Worm (Caenorhabditis elegans) whole organism, late embryonic: ENCODE results near the gene F54B8.4.
"Not testable (repeated sequence)": the region's sequence is repeated elsewhere in the genome, so short reads cannot be mapped to it uniquely, and the experiment has no call there.

Experiments
- ahr-1 ChIP-seq: sonication (generic microtip); optimal IDR thresholded peaks from 2 replicates; lab custom pipeline; 2016; ENCODE audit warnings: missing genetic modification characterization, missing compliant biosample characterization
- ama-1 ChIP-seq: fragments of 150-350 bp; optimal IDR thresholded peaks from 2 replicates; lab custom pipeline; 2014
- ceh-14 ChIP-seq: sonication (generic microtip); optimal IDR thresholded peaks from 2 replicates; lab custom pipeline; 2016; ENCODE audit warnings: missing genotype, missing genetic modification characterization, missing compliant biosample characterization
- ceh-19 ChIP-seq: fragments of 200-800 bp; sonication (Bioruptor generic); optimal IDR thresholded peaks from 2 replicates; lab custom pipeline; 2018; ENCODE audit warnings: mild to moderate bottlenecking, missing genetic modification characterization, missing compliant biosample characterization
- ceh-2 ChIP-seq: sonication (generic microtip); optimal IDR thresholded peaks from 2 replicates; lab custom pipeline; 2016; ENCODE audit warnings: missing genotype, missing genetic modification characterization, missing compliant biosample characterization
- ceh-24 ChIP-seq: sonication (generic microtip); optimal IDR thresholded peaks from 2 replicates; lab custom pipeline; 2016; ENCODE audit warnings: mild to moderate bottlenecking, missing genetic modification characterization, missing compliant biosample characterization
- ceh-31 ChIP-seq: sonication (generic microtip); optimal IDR thresholded peaks from 2 replicates; lab custom pipeline; 2016; ENCODE audit warnings: missing genetic modification characterization, missing compliant biosample characterization
- ceh-34 ChIP-seq: sonication (generic microtip); optimal IDR thresholded peaks from 2 replicates; lab custom pipeline; 2016; ENCODE audit warnings: mild to moderate bottlenecking, missing genetic modification characterization, missing compliant biosample characterization
- ceh-45 ChIP-seq: fragments of 200-800 bp; sonication (Bioruptor generic); IDR thresholded peaks from 2 replicates; pipeline ENCODE4 v1.3.6; 2022; ENCODE audit warnings: missing genetic modification reagents, missing genetic modification characterization, missing compliant biosample characterization
- ceh-48 ChIP-seq: sonication (generic microtip); optimal IDR thresholded peaks from 2 replicates; lab custom pipeline; 2016; ENCODE audit warnings: missing genetic modification characterization, inconsistent platforms, missing compliant biosample characterization
- dve-1 ChIP-seq: sonication (generic microtip); optimal IDR thresholded peaks from 2 replicates; lab custom pipeline; 2017; ENCODE audit warnings: antibody characterized with exemption, mild to moderate bottlenecking, missing genetic modification characterization, missing compliant biosample characterization
- ets-4 ChIP-seq: sonication (generic microtip); optimal IDR thresholded peaks from 2 replicates; lab custom pipeline; 2016; ENCODE audit warnings: missing genetic modification characterization, missing compliant biosample characterization
- eyg-1 ChIP-seq: sonication (generic microtip); optimal IDR thresholded peaks from 2 replicates; lab custom pipeline; 2016; ENCODE audit warnings: missing genotype, missing genetic modification characterization, missing compliant biosample characterization
- hlh-30 ChIP-seq: sonication (generic microtip); optimal IDR thresholded peaks from 2 replicates; lab custom pipeline; 2017; ENCODE audit warnings: antibody characterized with exemption, missing genetic modification characterization, missing compliant biosample characterization; ENCODE audit not compliant: insufficient read depth
- hlh-6 ChIP-seq: sonication (generic microtip); optimal IDR thresholded peaks from 2 replicates; lab custom pipeline; 2016; ENCODE audit warnings: missing genotype, missing genetic modification characterization, missing compliant biosample characterization
- lim-6 ChIP-seq: sonication (generic microtip); optimal IDR thresholded peaks from 2 replicates; lab custom pipeline; 2016; ENCODE audit warnings: missing genetic modification characterization, missing compliant biosample characterization
- nfya-1 ChIP-seq: sonication (generic microtip); optimal IDR thresholded peaks from 2 replicates; lab custom pipeline; 2017; ENCODE audit warnings: missing genetic modification characterization, mild to moderate bottlenecking, missing compliant biosample characterization, antibody characterized with exemption, moderate library complexity
- nhr-11 ChIP-seq: fragments of 150-350 bp; optimal IDR thresholded peaks from 2 replicates; lab custom pipeline; 2014; ENCODE audit warnings: missing biosample characterization, missing genetic modification characterization
- npax-4 ChIP-seq: sonication (generic microtip); optimal IDR thresholded peaks from 2 replicates; lab custom pipeline; 2016; ENCODE audit warnings: missing genetic modification characterization, missing compliant biosample characterization
- odd-2 ChIP-seq: sonication (generic microtip); optimal IDR thresholded peaks from 2 replicates; lab custom pipeline; 2017; ENCODE audit warnings: antibody characterized with exemption, mild to moderate bottlenecking, missing genetic modification characterization, missing compliant biosample characterization
- pag-3 ChIP-seq: sonication (generic microtip); optimal IDR thresholded peaks from 2 replicates; lab custom pipeline; 2016; ENCODE audit warnings: missing compliant biosample characterization, missing genetic modification characterization, borderline replicate concordance
- pax-1 ChIP-seq: fragments of 150-350 bp; optimal IDR thresholded peaks from 2 replicates; lab custom pipeline; 2014; ENCODE audit warnings: missing biosample characterization, missing genetic modification characterization
- pros-1 ChIP-seq: fragments of 150-350 bp; optimal IDR thresholded peaks from 2 replicates; lab custom pipeline; 2014; ENCODE audit warnings: missing biosample characterization, missing genetic modification reagents, missing genetic modification characterization
- ref-2 ChIP-seq: sonication (generic microtip); optimal IDR thresholded peaks from 2 replicates; lab custom pipeline; 2016; ENCODE audit warnings: missing genetic modification characterization, missing compliant biosample characterization
- sox-4 ChIP-seq: sonication (generic microtip); optimal IDR thresholded peaks from 2 replicates; lab custom pipeline; 2017; ENCODE audit warnings: mild to moderate bottlenecking, missing genetic modification characterization, inconsistent platforms, missing compliant biosample characterization
- tbx-2 ChIP-seq: sonication (generic microtip); optimal IDR thresholded peaks from 2 replicates; lab custom pipeline; 2016; ENCODE audit warnings: missing genetic modification characterization, missing compliant biosample characterization
- tbx-7 ChIP-seq: sonication (generic microtip); optimal IDR thresholded peaks from 2 replicates; lab custom pipeline; 2016; ENCODE audit warnings: missing genotype, missing genetic modification characterization, missing compliant biosample characterization
- ttx-3 ChIP-seq: sonication (generic microtip); optimal IDR thresholded peaks from 2 replicates; lab custom pipeline; 2016; ENCODE audit warnings: missing genetic modification reagents, missing genetic modification characterization, missing compliant biosample characterization
- unc-55 ChIP-seq: sonication (generic microtip); optimal IDR thresholded peaks from 2 replicates; lab custom pipeline; 2017; ENCODE audit warnings: missing biosample characterization, missing genetic modification reagents, missing genetic modification characterization

Gene F54B8.4

ce11 chrV:15803079-15803478 lies 13.1 kb upstream of the F54B8.4 start, which contains the start of gene srd-27:
srd-27 (plus strand) TSS chrV:15803379.
- TF ChIP-seq ahr-1; ama-1 (lab: Kevin White, UChicago); npax-4 (tag; lab: Kevin White, UChicago): not testable (repeated sequence)

- TF ChIP-seq ceh-48, hlh-30, eyg-1 (tag; lab: Kevin White, UChicago): not testable (repeated sequence)
Measured at ce11 chrV:15803748-15804147, 12.4 kb upstream of the F54B8.4 start, which contains the start of gene T26E4.18. T26E4.18 (minus strand) TSS chrV:15803848.

- not testable (repeated sequence) for TF ChIP-seq ceh-19, pax-1, ets-4
Measured at ce11 chrV:15807420-15807819, 8.8 kb upstream of the F54B8.4 start, which contains the start of gene srsx-38. srsx-38 (minus strand) TSS chrV:15807520.

DNA sequence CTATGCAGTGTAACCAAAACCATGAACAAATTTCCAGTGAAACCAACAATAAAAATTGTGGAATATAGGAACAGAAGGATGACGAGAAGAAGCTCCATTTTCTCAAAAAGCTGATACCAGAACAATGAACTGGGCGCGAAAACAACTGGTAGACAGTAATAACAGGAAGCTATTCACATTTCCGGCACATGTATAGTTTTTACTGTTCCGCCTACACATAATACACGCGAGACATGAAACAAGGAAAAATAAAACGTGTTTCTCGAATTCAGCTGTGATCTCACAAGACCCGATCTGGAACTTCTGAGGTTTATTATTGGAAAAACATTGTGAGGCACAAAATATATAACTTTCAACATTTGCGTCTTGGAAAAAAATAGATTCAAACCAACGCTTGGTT lies 6.6 kb upstream of the F54B8.4 start, which contains the start of gene srsx-36:
TSS of gene srsx-36 (minus strand) at position 101 of the 400 bp plus-strand sequence.
- TF ChIP-seq pros-1 (no peak), ceh-2 (tag; lab: Kevin White, UChicago) (no peak), pag-3 (tag; lab: Kevin White, UChicago) (no peak)
- TF ChIP-seq, all 69 proteins: peak for 0

DNA sequence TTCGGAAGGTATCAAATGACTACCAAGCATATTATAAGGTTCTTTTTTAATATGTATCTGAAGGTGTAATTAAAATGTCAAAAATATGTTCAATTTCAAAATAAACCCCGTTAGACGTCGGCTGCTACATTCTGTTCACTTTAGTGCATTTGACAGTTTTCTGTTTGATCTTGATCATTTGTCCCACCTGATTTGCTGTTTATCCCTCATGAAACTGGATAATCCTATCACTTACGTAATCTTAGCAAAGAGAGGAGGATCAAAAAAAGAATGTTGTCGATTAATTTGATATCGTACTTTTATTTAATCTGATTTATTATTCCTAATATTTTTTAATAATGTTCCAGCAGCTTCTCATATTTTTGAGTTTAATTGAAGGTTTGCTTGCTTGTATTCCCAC lies 5.7 kb upstream of the F54B8.4 start, which contains the start of gene F54B8.1:
TSS of gene F54B8.1 (plus strand) at position 301 of the 400 bp plus-strand sequence.
- no peak for TF ChIP-seq tbx-7
- TF ChIP-seq ceh-14: no peak
- no peak for TF ChIP-seq dve-1 (tag; lab: Kevin White, UChicago)
- TF ChIP-seq ceh-2 (tag; lab: Kevin White, UChicago): no peak
- no peak for TF ChIP-seq ceh-24
- no peak for TF ChIP-seq lim-6 (tag; lab: Kevin White, UChicago)
- TF ChIP-seq ttx-3 (tag; lab: Kevin White, UChicago): no peak
- no peak for TF ChIP-seq nhr-11 (tag; lab: Kevin White, UChicago)
- no peak for TF ChIP-seq nfya-1 (tag; lab: Kevin White, UChicago)
- TF ChIP-seq sox-4 (tag; lab: Kevin White, UChicago): no peak
- TF ChIP-seq ceh-31 (tag; lab: Kevin White, UChicago): no peak
- no peak for TF ChIP-seq eyg-1 (tag; lab: Kevin White, UChicago)
- TF ChIP-seq, all 69 proteins: peak for 0

ce11 chrV:15811982-15812381 lies 4.2 kb upstream of the F54B8.4 start, which contains the start of gene nhr-282:
nhr-282 (plus strand) TSS chrV:15812282.
- not testable (repeated sequence) for TF ChIP-seq ref-2, tbx-2, unc-55
- TF ChIP-seq, all 69 proteins: peak for 0; not testable (repeated sequence) for 69

- TF ChIP-seq hlh-6 (tag; lab: Kevin White, UChicago) (no peak), odd-2 (tag; lab: Kevin White, UChicago) (no peak), ceh-45 (no peak), ceh-19 (no peak), ceh-34 (tag; lab: Kevin White, UChicago) (no peak), ceh-2 (tag; lab: Kevin White, UChicago) (no peak), nfya-1 (tag; lab: Kevin White, UChicago) (no peak)
- TF ChIP-seq, all 69 proteins: peak for 0
Measured at ce11 chrV:15817746-15818145, 1.6 kb downstream of the F54B8.4 start, which contains the start of gene abf-3. abf-3 (minus strand) TSS chrV:15817846.
